Fruit fly (Drosophila melanogaster): ENCODE data around the gene Cmpk.

Gene Cmpk

dm6 chr3R:26072477-26072876 lies 17.2 kb upstream of the Cmpk start (continued):
- no peak for TF ChIP-seq Dref (GFP tag; IDR thresholded peaks at IDR 0.05)
- TF ChIP-seq CG18262 (tag; optimal IDR thresholded peaks at IDR 0.05): peak; percentile 38
- no peak for TF ChIP-seq pfk (GFP tag; optimal IDR thresholded peaks at IDR 0.05)
- no peak for TF ChIP-seq CG34376 (GFP tag; optimal IDR thresholded peaks at IDR 0.05)
- no peak for TF ChIP-seq CG10147 (GFP tag; optimal IDR thresholded peaks at IDR 0.05)
- no peak for TF ChIP-seq pb (GFP tag; optimal IDR thresholded peaks at IDR 0.05)
- TF ChIP-seq Nf-YB (GFP tag; optimal IDR thresholded peaks at IDR 0.05): no peak
- TF ChIP-seq CG3163 (GFP tag; optimal IDR thresholded peaks at IDR 0.05): no peak
- TF ChIP-seq sr (GFP tag; IDR thresholded peaks at IDR 0.05): no peak
- TF ChIP-seq vfl (GFP tag; optimal IDR thresholded peaks at IDR 0.05): no peak
- no peak for TF ChIP-seq CG11093 (GFP tag; IDR thresholded peaks at IDR 0.05)
- TF ChIP-seq lola (GFP tag; optimal IDR thresholded peaks at IDR 0.05): peak in 1 of 3 experiments; percentile 19
- TF ChIP-seq tio (GFP tag; optimal IDR thresholded peaks at IDR 0.05): no peak
- no peak for TF ChIP-seq CG18764 (GFP tag; optimal IDR thresholded peaks at IDR 0.05)
- TF ChIP-seq Pdp1 (GFP tag; optimal IDR thresholded peaks at IDR 0.05): no peak
- TF ChIP-seq Drgx (GFP tag; IDR thresholded peaks at IDR 0.05): peak; percentile 86
- no peak for TF ChIP-seq zen (tag; optimal IDR thresholded peaks at IDR 0.05)
- no peak for TF ChIP-seq CG12659 (GFP tag; optimal IDR thresholded peaks at IDR 0.05)
- TF ChIP-seq CG15479 (GFP tag; optimal IDR thresholded peaks at IDR 0.05): no peak
- no peak for TF ChIP-seq CG8478 (optimal IDR thresholded peaks at IDR 0.05)
- TF ChIP-seq dimm (GFP tag; IDR thresholded peaks at IDR 0.05): no peak
- no peak for TF ChIP-seq B-H1 (GFP tag; IDR thresholded peaks at IDR 0.05)
- TF ChIP-seq ara (GFP tag; IDR thresholded peaks at IDR 0.05): peak; percentile 57; the same call in 1 of the 2 replicates
- no peak for TF ChIP-seq CG18476 (GFP tag; optimal IDR thresholded peaks at IDR 0.05)
- no peak for TF ChIP-seq CG13287 (GFP tag; IDR thresholded peaks at IDR 0.05; ENCODE audit: partially characterized antibody)
- no peak for TF ChIP-seq stwl (tag; optimal IDR thresholded peaks at IDR 0.05)
- peak; percentile 16 for TF ChIP-seq ewg (GFP tag; optimal IDR thresholded peaks at IDR 0.05)
- TF ChIP-seq CG18599 (GFP tag; optimal IDR thresholded peaks at IDR 0.05): no peak
- TF ChIP-seq mam (GFP tag; optimal IDR thresholded peaks at IDR 0.05): no peak
- TF ChIP-seq Atf-2 (GFP tag; optimal IDR thresholded peaks at IDR 0.05): no peak
- TF ChIP-seq CG7271 (tag; optimal IDR thresholded peaks at IDR 0.05): no peak
- TF ChIP-seq scrt (GFP tag; optimal IDR thresholded peaks at IDR 0.05): no peak
- no peak for TF ChIP-seq gfzf (GFP tag; optimal IDR thresholded peaks at IDR 0.05)
- no peak for TF ChIP-seq CG13123 (GFP tag; optimal IDR thresholded peaks at IDR 0.05)
- no peak for TF ChIP-seq CG6854 (GFP tag; optimal IDR thresholded peaks at IDR 0.05)
- TF ChIP-seq CG1832 (GFP tag; optimal IDR thresholded peaks at IDR 0.05): no peak
- no peak for TF ChIP-seq maf-S (GFP tag; optimal IDR thresholded peaks at IDR 0.05)
- TF ChIP-seq Opbp (GFP tag; IDR thresholded peaks at IDR 0.05; ENCODE audit: partially characterized antibody): no peak
- TF ChIP-seq CG12155 (GFP tag; optimal IDR thresholded peaks at IDR 0.05): no peak
- TF ChIP-seq knrl (GFP tag; IDR thresholded peaks at IDR 0.05; ENCODE audit: partially characterized antibody): no peak
- peak; percentile 69 for TF ChIP-seq CG17328 (GFP tag; IDR thresholded peaks at IDR 0.05)
- no peak for TF ChIP-seq CG17359 (tag; optimal IDR thresholded peaks at IDR 0.05)
- TF ChIP-seq CG3995 (GFP tag; optimal IDR thresholded peaks at IDR 0.05): no peak
- no peak for TF ChIP-seq lov (optimal IDR thresholded peaks at IDR 0.05)
- no peak for TF ChIP-seq lov (GFP tag; IDR thresholded peaks at IDR 0.05)
- no peak for TF ChIP-seq CG4820 (GFP tag; optimal IDR thresholded peaks at IDR 0.05)
- TF ChIP-seq B-H2 (GFP tag; optimal IDR thresholded peaks at IDR 0.05): no peak
- no peak for TF ChIP-seq hb (GFP tag; IDR thresholded peaks at IDR 0.05; ENCODE audit: partially characterized antibody)
- no peak for TF ChIP-seq pzg (GFP tag; optimal IDR thresholded peaks at IDR 0.05)
- no peak for TF ChIP-seq Dip3 (GFP tag; optimal IDR thresholded peaks at IDR 0.05)
- no peak for TF ChIP-seq CG32767 (GFP tag; IDR thresholded peaks at IDR 0.05)
- no peak for TF ChIP-seq CG4730 (GFP tag; IDR thresholded peaks at IDR 0.05)

Measured in whole organism, embryonic.